Fruit fly (Drosophila melanogaster) whole organism, embryonic: ENCODE measurements around the gene sdk.
A peak's percentile ranks its signal among the peaks of the same experiment; 100 is the strongest.

Experiments used
- CG12299 ChIP-seq: fragments of 200-800 bp; sonication (Bioruptor generic); optimal IDR thresholded peaks from 2 replicates; lab custom pipeline; 2018; ENCODE audit warnings: missing biosample characterization, mild to moderate bottlenecking, missing genetic modification characterization
- CG13287 ChIP-seq: fragments of 200-800 bp; sonication (Bioruptor generic); IDR thresholded peaks from 2 replicates; pipeline ENCODE4 v1.3.6; 2022; ENCODE audit warnings: missing biosample characterization, missing genetic modification characterization; ENCODE audit not compliant: partially characterized antibody
- CG14441 ChIP-seq: fragments of 200-800 bp; sonication (Bioruptor generic); IDR thresholded peaks from 2 replicates; pipeline ENCODE4 v1.3.6; 2022; ENCODE audit warnings: missing biosample characterization, missing genetic modification characterization
- CG14667 ChIP-seq: fragments of 200-800 bp; sonication (Bioruptor generic); IDR thresholded peaks from 2 replicates; pipeline ENCODE4 v1.3.6; 2022; ENCODE audit warnings: missing biosample characterization, missing genetic modification characterization
- CG14710 ChIP-seq: fragments of 200-800 bp; sonication (Bioruptor generic); optimal IDR thresholded peaks from 3 replicates; lab custom pipeline; 2019; ENCODE audit warnings: missing biosample characterization, mild to moderate bottlenecking, missing genetic modification characterization, moderate library complexity
- CG15514 ChIP-seq: fragments of 200-800 bp; sonication (Bioruptor generic); optimal IDR thresholded peaks from 3 replicates; lab custom pipeline; 2017; ENCODE audit warnings: missing biosample characterization, missing genetic modification characterization, mild to moderate bottlenecking, moderate library complexity, missing genetic modification reagents
- CG1602 ChIP-seq: fragments of 200-800 bp; sonication (Bioruptor generic); optimal IDR thresholded peaks from 3 replicates; lab custom pipeline; 2016; ENCODE audit warnings: missing biosample characterization, missing genetic modification characterization
- CG16813 ChIP-seq: fragments of 200-800 bp; sonication (Bioruptor generic); IDR thresholded peaks from 3 replicates; pipeline ENCODE4 v1.3.6; 2022; ENCODE audit warnings: missing biosample characterization, missing genetic modification characterization; ENCODE audit not compliant: partially characterized antibody
- CG18262 ChIP-seq: fragments of 200-800 bp; optimal IDR thresholded peaks from 3 replicates; lab custom pipeline; 2019; ENCODE audit warnings: missing biosample characterization, mild to moderate bottlenecking, missing genetic modification characterization, moderate library complexity
- CG2116 ChIP-seq: fragments of 200-800 bp; sonication (Bioruptor generic); optimal IDR thresholded peaks from 3 replicates; lab custom pipeline; 2018; ENCODE audit warnings: missing biosample characterization, mild to moderate bottlenecking, missing genetic modification characterization
- CG2202 ChIP-seq: fragments of 200-800 bp; sonication (Bioruptor generic); optimal IDR thresholded peaks from 2 replicates; lab custom pipeline; 2018; ENCODE audit warnings: missing biosample characterization, mild to moderate bottlenecking, missing genetic modification characterization
- CG30403 ChIP-seq: fragments of 200-800 bp; sonication (Bioruptor generic); optimal IDR thresholded peaks from 3 replicates; lab custom pipeline; 2016; ENCODE audit warnings: missing biosample characterization, missing genetic modification characterization
- CG32532 ChIP-seq: fragments of 200-800 bp; sonication (Bioruptor generic); IDR thresholded peaks from 2 replicates; pipeline ENCODE4 v1.3.6; 2022; ENCODE audit warnings: missing biosample characterization, missing genetic modification characterization
- CG33557 ChIP-seq: fragments of 200-800 bp; sonication (Bioruptor generic); optimal IDR thresholded peaks from 2 replicates; lab custom pipeline; 2019; ENCODE audit warnings: missing biosample characterization, mild to moderate bottlenecking, missing genetic modification characterization, moderate library complexity
- CG3407 ChIP-seq: fragments of 200-800 bp; sonication (Bioruptor generic); optimal IDR thresholded peaks from 2 replicates; lab custom pipeline; 2018; ENCODE audit warnings: missing biosample characterization, mild to moderate bottlenecking, missing genetic modification characterization
- CG4820 ChIP-seq: fragments of 200-800 bp; sonication (Bioruptor generic); optimal IDR thresholded peaks from 3 replicates; lab custom pipeline; 2016; ENCODE audit warnings: missing biosample characterization, missing genetic modification characterization
- CG6272 ChIP-seq: fragments of 200-800 bp; sonication (Bioruptor generic); IDR thresholded peaks from 2 replicates; pipeline ENCODE4 v1.3.6; 2022; ENCODE audit warnings: missing biosample characterization, missing genetic modification characterization
- CG6791 ChIP-seq: fragments of 200-800 bp; sonication (Bioruptor generic); IDR thresholded peaks from 3 replicates; pipeline ENCODE4 v1.3.6; 2022; ENCODE audit warnings: missing biosample characterization, missing genetic modification characterization; ENCODE audit not compliant: partially characterized antibody
- CG7556 ChIP-seq: fragments of 200-800 bp; sonication (Bioruptor generic); optimal IDR thresholded peaks from 2 replicates; lab custom pipeline; 2017; ENCODE audit warnings: missing biosample characterization, mild to moderate bottlenecking, missing genetic modification characterization
- CG7745 ChIP-seq: fragments of 200-800 bp; sonication (Bioruptor generic); optimal IDR thresholded peaks from 2 replicates; lab custom pipeline; 2018; ENCODE audit warnings: missing biosample characterization, mild to moderate bottlenecking, missing genetic modification characterization, moderate library complexity
- CG7786 ChIP-seq: fragments of 200-800 bp; sonication (Bioruptor generic); optimal IDR thresholded peaks from 2 replicates; lab custom pipeline; 2016; ENCODE audit warnings: missing biosample characterization, missing genetic modification characterization
- CG9437 ChIP-seq: fragments of 200-800 bp; sonication (Bioruptor generic); optimal IDR thresholded peaks from 2 replicates; lab custom pipeline; 2018; ENCODE audit warnings: missing biosample characterization, mild to moderate bottlenecking, missing genetic modification characterization
- GATAe ChIP-seq: fragments of 200-800 bp; sonication (Bioruptor generic); conservative IDR thresholded peaks from 2 replicates; pipeline ENCODE4 v1.3.6; 2022; ENCODE audit warnings: missing biosample characterization, missing genetic modification characterization
- Hand ChIP-seq: fragments of 200-800 bp; sonication (Bioruptor generic); optimal IDR thresholded peaks from 2 replicates; lab custom pipeline; 2017; ENCODE audit warnings: mild to moderate bottlenecking, missing biosample characterization, missing genetic modification reagents, missing genetic modification characterization
- Mad ChIP-seq: fragments of 200-800 bp; sonication (Bioruptor generic); optimal IDR thresholded peaks from 2 replicates; lab custom pipeline; 2016; ENCODE audit warnings: missing biosample characterization, missing genetic modification characterization
- Opbp ChIP-seq: fragments of 200-800 bp; sonication (Bioruptor generic); IDR thresholded peaks from 3 replicates; pipeline ENCODE4 v1.3.6; 2022; ENCODE audit warnings: missing biosample characterization, missing genetic modification characterization; ENCODE audit not compliant: partially characterized antibody
- Optix ChIP-seq: fragments of 200-800 bp; sonication (Bioruptor generic); IDR thresholded peaks from 3 replicates; pipeline ENCODE4 v1.3.6; 2022; ENCODE audit warnings: missing biosample characterization, missing genetic modification characterization
- Sry-δ ChIP-seq: fragments of 200-800 bp; sonication (Bioruptor generic); optimal IDR thresholded peaks from 2 replicates; lab custom pipeline; 2016; ENCODE audit warnings: missing biosample characterization, missing genetic modification characterization
- Usf ChIP-seq: fragments of 200-800 bp; sonication (Bioruptor generic); optimal IDR thresholded peaks from 2 replicates; lab custom pipeline; 2017; ENCODE audit warnings: missing genotype, missing biosample characterization, missing genetic modification characterization
- Xbp1 ChIP-seq: fragments of 200-800 bp; sonication (Bioruptor generic); optimal IDR thresholded peaks from 3 replicates; lab custom pipeline; 2016; ENCODE audit warnings: missing biosample characterization, mild to moderate bottlenecking, missing genetic modification characterization
- ato ChIP-seq: fragments of 200-800 bp; sonication (Bioruptor generic); IDR thresholded peaks from 2 replicates; pipeline ENCODE4 v1.3.6; 2022; ENCODE audit warnings: missing biosample characterization, missing genetic modification characterization; ENCODE audit not compliant: partially characterized antibody
- dysf ChIP-seq: fragments of 200-800 bp; sonication (Bioruptor generic); IDR thresholded peaks from 3 replicates; pipeline ENCODE4 v1.3.6; 2022; ENCODE audit warnings: missing biosample characterization, missing genetic modification characterization
- ewg ChIP-seq: fragments of 200-800 bp; sonication (Bioruptor generic); optimal IDR thresholded peaks from 3 replicates; lab custom pipeline; 2017; ENCODE audit warnings: mild to moderate bottlenecking, missing biosample characterization, missing genetic modification reagents, missing genetic modification characterization
- gcm2 ChIP-seq: fragments of 200-800 bp; sonication (Bioruptor generic); optimal IDR thresholded peaks from 2 replicates; lab custom pipeline; 2016; ENCODE audit warnings: missing biosample characterization, missing genetic modification characterization
- her ChIP-seq: fragments of 200-800 bp; sonication (Bioruptor generic); optimal IDR thresholded peaks from 2 replicates; lab custom pipeline; 2016; ENCODE audit warnings: missing biosample characterization, missing genetic modification characterization
- kah ChIP-seq: fragments of 200-800 bp; sonication (Bioruptor generic); optimal IDR thresholded peaks from 2 replicates; lab custom pipeline; 2018; ENCODE audit warnings: missing biosample characterization, mild to moderate bottlenecking, missing genetic modification characterization
- ken ChIP-seq: fragments of 200-800 bp; sonication (Bioruptor generic); IDR thresholded peaks from 3 replicates; pipeline ENCODE4 v1.3.6; 2022; ENCODE audit warnings: missing biosample characterization, missing genetic modification characterization
- pita ChIP-seq: fragments of 200-800 bp; sonication (Bioruptor generic); optimal IDR thresholded peaks from 2 replicates; lab custom pipeline; 2017; ENCODE audit warnings: missing biosample characterization, mild to moderate bottlenecking, missing genetic modification characterization
- prd ChIP-seq, 3 experiments: fragments of >200 bp in 2 of 3; fragments of 200-800 bp in 1 of 3; sonication (Bioruptor generic) in 1 of 3; optimal IDR thresholded peaks in 2 of 3; IDR thresholded peaks in 1 of 3; 2 replicates in 2 of 3; 3 replicates in 1 of 3; pipeline versions ENCODE4 v1.3.6 to Lab custom; 2017 to 2022; ENCODE audit warnings: missing biosample characterization in 1 of 3, missing genetic modification characterization in 1 of 3
- sim ChIP-seq: fragments of 200-800 bp; sonication (Bioruptor generic); IDR thresholded peaks from 2 replicates; pipeline ENCODE4 v1.3.6; 2022; ENCODE audit warnings: missing biosample characterization, missing genetic modification characterization
- sima ChIP-seq: fragments of 200-800 bp; sonication (Bioruptor generic); optimal IDR thresholded peaks from 2 replicates; lab custom pipeline; 2016; ENCODE audit warnings: missing biosample characterization, missing genetic modification characterization
- sna ChIP-seq: fragments of 200-800 bp; sonication (Bioruptor generic); IDR thresholded peaks from 2 replicates; pipeline ENCODE4 v1.3.6; 2022; ENCODE audit warnings: missing biosample characterization, missing genetic modification characterization; ENCODE audit not compliant: partially characterized antibody
- sob ChIP-seq: fragments of 200-800 bp; sonication (Bioruptor generic); IDR thresholded peaks from 2 replicates; pipeline ENCODE4 v1.3.6; 2022; ENCODE audit warnings: missing biosample characterization, missing genetic modification characterization
- sug ChIP-seq: fragments of 200-800 bp; optimal IDR thresholded peaks from 2 replicates; lab custom pipeline; 2019; ENCODE audit warnings: missing biosample characterization, mild to moderate bottlenecking, missing genetic modification characterization, moderate library complexity
- trem ChIP-seq: fragments of 200-800 bp; optimal IDR thresholded peaks from 3 replicates; lab custom pipeline; 2019; ENCODE audit warnings: missing biosample characterization, mild to moderate bottlenecking, missing genetic modification characterization, moderate library complexity
- trh ChIP-seq: fragments of 200-800 bp; sonication (Bioruptor generic); optimal IDR thresholded peaks from 2 replicates; lab custom pipeline; 2016; ENCODE audit warnings: missing biosample characterization, missing genetic modification characterization
- ttk ChIP-seq: fragments of 200-800 bp; sonication (Bioruptor generic); IDR thresholded peaks from 2 replicates; pipeline ENCODE4 v2.1.2; 2022; ENCODE audit warnings: missing biosample characterization, missing genetic modification characterization
- unc-4 ChIP-seq: fragments of 200-800 bp; sonication (Bioruptor generic); IDR thresholded peaks from 2 replicates; pipeline ENCODE4 v1.3.6; 2022; ENCODE audit warnings: missing biosample characterization, missing genetic modification characterization; ENCODE audit not compliant: partially characterized antibody
- wdn ChIP-seq: fragments of 200-800 bp; sonication (Bioruptor generic); IDR thresholded peaks from 2 replicates; pipeline ENCODE4 v1.3.6; 2022; ENCODE audit warnings: missing biosample characterization, missing genetic modification characterization
- zfh1 ChIP-seq: fragments of 200-800 bp; sonication (Bioruptor generic); IDR thresholded peaks from 3 replicates; pipeline ENCODE4 v1.3.6; 2022; ENCODE audit warnings: missing biosample characterization, missing genetic modification characterization

Gene sdk

dm6 chrX:784456-784855, 97.8 kb downstream of the sdk start, which contains the start of gene tw (continued):
- TF ChIP-seq CG4820 (GFP tag; lab: Kevin White, UChicago) (no peak), CG18262 (tag; lab: Kevin White, UChicago) (no peak), CG2202 (tag; lab: Kevin White, UChicago) (no peak), CG14441 (GFP tag; lab: Robert Waterston, UW) (no peak), ken (GFP tag; lab: Robert Waterston, UW) (no peak), CG1602 (GFP tag; lab: Kevin White, UChicago) (no peak), prd (optimal IDR thresholded peaks at IDR 0.05; lab: Kevin White, UChicago) (no peak), prd (GFP tag; IDR thresholded peaks at IDR 0.05; lab: Robert Waterston, UW) (no peak), Mad (GFP tag; lab: Kevin White, UChicago) (no peak), CG33557 (GFP tag; lab: Kevin White, UChicago) (no peak), sna (GFP tag; lab: Robert Waterston, UW) (peak; percentile 44; the same call in 1 of the 2 replicates), ttk (no peak), sob (0 out of 2 replicates have a peak, but pooled peaks have one; percentile 14), CG16813 (GFP tag; lab: Robert Waterston, UW) (0 out of 3 replicates have a peak, but pooled peaks have one; percentile 43), CG7745 (tag; lab: Kevin White, UChicago) (no peak), trem (tag; lab: Kevin White, UChicago) (peak; percentile 7), dysf (no peak), sima (GFP tag; lab: Kevin White, UChicago) (no peak), wdn (GFP tag; lab: Robert Waterston, UW) (no peak), Sry-δ (GFP tag; lab: Kevin White, UChicago) (peak; percentile 7), CG2116 (GFP tag; lab: Kevin White, UChicago) (peak; percentile 88), pita (peak; percentile 27), zfh1 (GFP tag; lab: Robert Waterston, UW) (no peak), CG32532 (peak; percentile 29; the same call in 1 of the 2 replicates), CG14667 (no peak), trh (no peak), CG9437 (GFP tag; lab: Kevin White, UChicago) (no peak), Xbp1 (GFP tag; lab: Kevin White, UChicago) (no peak), Hand (GFP tag; lab: Kevin White, UChicago) (no peak), her (no peak), gcm2 (no peak), CG6791 (GFP tag; lab: Robert Waterston, UW) (peak; percentile 59; the same call in 2 of the 3 replicates), ato (GFP tag; lab: Robert Waterston, UW) (0 out of 2 replicates have a peak, but pooled peaks have one; percentile 34), Optix (GFP tag; lab: Robert Waterston, UW) (no peak), CG30403 (GFP tag; lab: Kevin White, UChicago) (no peak), kah (GFP tag; lab: Kevin White, UChicago) (no peak), unc-4 (GFP tag; lab: Robert Waterston, UW) (peak; percentile 52), CG7786 (GFP tag; lab: Kevin White, UChicago) (no peak), CG13287 (GFP tag; lab: Robert Waterston, UW) (peak; percentile 62), CG15514 (GFP tag; lab: Kevin White, UChicago) (no peak), CG3407 (GFP tag; lab: Kevin White, UChicago) (no peak), CG7556 (GFP tag; lab: Kevin White, UChicago) (no peak), CG12299 (tag; lab: Kevin White, UChicago) (no peak), Usf (GFP tag; lab: Kevin White, UChicago) (no peak), ewg (GFP tag; lab: Kevin White, UChicago) (no peak), GATAe (GFP tag; lab: Robert Waterston, UW) (no peak), CG14710 (tag; lab: Kevin White, UChicago) (peak; percentile 1), sim (GFP tag; lab: Robert Waterston, UW) (no peak), Opbp (GFP tag; lab: Robert Waterston, UW) (peak; percentile 33; the same call in 1 of the 3 replicates), sug (no peak), CG6272 (no peak)
